Fruit fly (Drosophila melanogaster) whole organism, adult: ENCODE measurements around the gene CG46459.

Experiments used
- CG12768 ChIP-seq: fragments of 200-800 bp; sonication (Bioruptor generic); optimal IDR thresholded peaks from 2 replicates; lab custom pipeline; 2017; ENCODE audit warnings: missing biosample characterization, missing genetic modification characterization, mild to moderate bottlenecking, moderate library complexity, missing genetic modification reagents
- CG1620 ChIP-seq: fragments of 200-800 bp; sonication (Bioruptor generic); optimal IDR thresholded peaks from 2 replicates; lab custom pipeline; 2016; ENCODE audit warnings: missing biosample characterization, missing genetic modification characterization
- CG33017 ChIP-seq: fragments of 200-800 bp; sonication (Bioruptor generic); optimal IDR thresholded peaks from 2 replicates; lab custom pipeline; 2018; ENCODE audit warnings: missing biosample characterization, mild to moderate bottlenecking, missing genetic modification characterization, moderate library complexity
- CG5204 ChIP-seq: fragments of 200-800 bp; sonication (Bioruptor generic); optimal IDR thresholded peaks from 2 replicates; lab custom pipeline; 2016; ENCODE audit warnings: missing biosample characterization, missing genetic modification characterization
- CG7101 ChIP-seq: fragments of 200-800 bp; sonication (Bioruptor generic); optimal IDR thresholded peaks from 2 replicates; lab custom pipeline; 2018; ENCODE audit warnings: missing biosample characterization, mild to moderate bottlenecking, missing genetic modification characterization, moderate library complexity
- Crg-1 ChIP-seq: fragments of 200-800 bp; sonication (Bioruptor generic); optimal IDR thresholded peaks from 2 replicates; lab custom pipeline; 2016; ENCODE audit warnings: missing biosample characterization, missing genetic modification characterization
- Mnt ChIP-seq: fragments of 200-800 bp; sonication (Bioruptor generic); optimal IDR thresholded peaks from 2 replicates; lab custom pipeline; 2016; ENCODE audit warnings: missing biosample characterization, mild to moderate bottlenecking, missing genetic modification characterization
- bab1 ChIP-seq: fragments of 200-800 bp; sonication (Bioruptor generic); optimal IDR thresholded peaks from 3 replicates; lab custom pipeline; 2019; ENCODE audit warnings: missing biosample characterization, mild to moderate bottlenecking, missing genetic modification characterization, moderate library complexity
- cic ChIP-seq: fragments of 200-800 bp; sonication (Bioruptor generic); optimal IDR thresholded peaks from 2 replicates; lab custom pipeline; 2017; ENCODE audit warnings: missing biosample characterization, mild to moderate bottlenecking, missing genetic modification characterization, moderate library complexity
- kay ChIP-seq: fragments of 200-800 bp; sonication (Bioruptor generic); peaks from one replicate; lab custom pipeline; 2016; ENCODE audit warnings: missing biosample characterization, missing genetic modification characterization, borderline replicate concordance
- tj ChIP-seq: fragments of 200-800 bp; sonication (Bioruptor generic); optimal IDR thresholded peaks from 3 replicates; lab custom pipeline; 2017; ENCODE audit warnings: missing biosample characterization, mild to moderate bottlenecking, missing genetic modification characterization, moderate library complexity
- toe ChIP-seq: fragments of 200-800 bp; sonication (Bioruptor generic); optimal IDR thresholded peaks from 2 replicates; lab custom pipeline; 2016; ENCODE audit warnings: missing biosample characterization, missing genetic modification characterization

DNA sequence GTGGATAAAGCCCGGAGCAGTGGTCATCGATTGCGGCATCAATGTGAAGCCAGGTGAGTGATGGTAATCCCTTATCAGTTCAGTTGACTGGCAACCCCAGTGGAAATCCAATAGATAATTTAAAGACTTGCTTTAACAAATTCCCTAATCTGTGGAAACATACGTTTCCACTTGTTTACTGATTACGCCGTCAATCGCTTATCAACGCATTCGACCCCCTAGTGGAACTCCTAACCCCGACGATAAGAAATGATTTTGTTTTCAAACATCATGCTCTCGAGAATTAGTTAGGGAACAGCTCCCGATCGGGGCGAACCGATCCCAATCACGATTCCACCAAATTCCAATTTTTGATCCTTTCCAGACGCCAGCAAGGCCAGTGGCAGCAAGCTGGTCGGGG is 4.2 kb downstream of the CG46459 start:
- TF ChIP-seq tj (GFP tag; lab: Kevin White, UChicago) (no peak), Crg-1 (GFP tag; lab: Kevin White, UChicago) (no peak), toe (no peak), kay (GFP tag; lab: Kevin White, UChicago) (no peak), CG12768 (no peak), CG1620 (GFP tag; lab: Kevin White, UChicago) (no peak), CG33017 (tag; lab: Kevin White, UChicago) (no peak), bab1 (GFP tag; lab: Kevin White, UChicago) (no peak), CG7101 (tag; lab: Kevin White, UChicago) (no peak), CG5204 (GFP tag; lab: Kevin White, UChicago) (no peak), cic (GFP tag; lab: Kevin White, UChicago) (no peak), Mnt (GFP tag; lab: Kevin White, UChicago) (no peak)
